Worm (Caenorhabditis elegans) whole organism, late embryonic: ENCODE measurements around the gene mrps-18A.

Source experiments
- ahr-1 ChIP-seq: sonication (generic microtip); optimal IDR thresholded peaks from 2 replicates; lab custom pipeline; 2016; ENCODE audit warnings: missing genetic modification characterization, missing compliant biosample characterization
- ama-1 ChIP-seq: fragments of 150-350 bp; optimal IDR thresholded peaks from 2 replicates; lab custom pipeline; 2014
- ceh-24 ChIP-seq: sonication (generic microtip); optimal IDR thresholded peaks from 2 replicates; lab custom pipeline; 2016; ENCODE audit warnings: mild to moderate bottlenecking, missing genetic modification characterization, missing compliant biosample characterization
- ceh-34 ChIP-seq: sonication (generic microtip); optimal IDR thresholded peaks from 2 replicates; lab custom pipeline; 2016; ENCODE audit warnings: mild to moderate bottlenecking, missing genetic modification characterization, missing compliant biosample characterization
- ceh-48 ChIP-seq: sonication (generic microtip); optimal IDR thresholded peaks from 2 replicates; lab custom pipeline; 2016; ENCODE audit warnings: missing genetic modification characterization, inconsistent platforms, missing compliant biosample characterization
- dmd-4 ChIP-seq: sonication (generic microtip); optimal IDR thresholded peaks from 2 replicates; lab custom pipeline; 2016; ENCODE audit warnings: borderline replicate concordance, missing genetic modification characterization, missing compliant biosample characterization
- dve-1 ChIP-seq: sonication (generic microtip); optimal IDR thresholded peaks from 2 replicates; lab custom pipeline; 2017; ENCODE audit warnings: antibody characterized with exemption, mild to moderate bottlenecking, missing genetic modification characterization, missing compliant biosample characterization
- hlh-30 ChIP-seq: sonication (generic microtip); optimal IDR thresholded peaks from 2 replicates; lab custom pipeline; 2017; ENCODE audit warnings: antibody characterized with exemption, missing genetic modification characterization, missing compliant biosample characterization; ENCODE audit not compliant: insufficient read depth
- npax-4 ChIP-seq: sonication (generic microtip); optimal IDR thresholded peaks from 2 replicates; lab custom pipeline; 2016; ENCODE audit warnings: missing genetic modification characterization, missing compliant biosample characterization
- pha-2 ChIP-seq: sonication (generic microtip); optimal IDR thresholded peaks from 2 replicates; lab custom pipeline; 2017; ENCODE audit warnings: mild to moderate bottlenecking, missing genetic modification characterization, missing compliant biosample characterization
- tbx-2 ChIP-seq: sonication (generic microtip); optimal IDR thresholded peaks from 2 replicates; lab custom pipeline; 2016; ENCODE audit warnings: missing genetic modification characterization, missing compliant biosample characterization

ce11 chrIII:8370188-8370587 is 38.5 kb upstream of the mrps-18A start:
- TF ChIP-seq hlh-30 (tag; lab: Kevin White, UChicago) (no peak), ahr-1 (tag; lab: Kevin White, UChicago) (no peak), tbx-2 (tag; lab: Kevin White, UChicago) (no peak), ceh-24 (no peak), npax-4 (tag; lab: Kevin White, UChicago) (no peak), dmd-4 (tag; lab: Kevin White, UChicago) (no peak), dve-1 (tag; lab: Kevin White, UChicago) (no peak), ama-1 (lab: Kevin White, UChicago) (no peak), ceh-48 (tag; lab: Kevin White, UChicago) (no peak), pha-2 (tag; lab: Kevin White, UChicago) (no peak), ceh-34 (no peak)
